Worm (Caenorhabditis elegans) whole organism, late embryonic: ENCODE results near the gene C01B9.1.

Source experiments
- T23F11.4 ChIP-seq: fragments of 200-800 bp; sonication (Bioruptor generic); optimal IDR thresholded peaks from 2 replicates; lab custom pipeline; 2018; ENCODE audit warnings: mild to moderate bottlenecking, missing genetic modification characterization, missing compliant biosample characterization
- ceh-19 ChIP-seq: fragments of 200-800 bp; sonication (Bioruptor generic); optimal IDR thresholded peaks from 2 replicates; lab custom pipeline; 2018; ENCODE audit warnings: mild to moderate bottlenecking, missing genetic modification characterization, missing compliant biosample characterization
- nhr-11 ChIP-seq: fragments of 150-350 bp; optimal IDR thresholded peaks from 2 replicates; lab custom pipeline; 2014; ENCODE audit warnings: missing biosample characterization, missing genetic modification characterization
- pag-3 ChIP-seq: sonication (generic microtip); optimal IDR thresholded peaks from 2 replicates; lab custom pipeline; 2016; ENCODE audit warnings: missing compliant biosample characterization, missing genetic modification characterization, borderline replicate concordance
- pqm-1 ChIP-seq: sonication (generic microtip); optimal IDR thresholded peaks from 2 replicates; lab custom pipeline; 2016; ENCODE audit warnings: missing genetic modification characterization, missing compliant biosample characterization
- ref-2 ChIP-seq: sonication (generic microtip); optimal IDR thresholded peaks from 2 replicates; lab custom pipeline; 2016; ENCODE audit warnings: missing genetic modification characterization, missing compliant biosample characterization
- rnt-1 ChIP-seq: sonication (generic microtip); optimal IDR thresholded peaks from 2 replicates; lab custom pipeline; 2016; ENCODE audit warnings: missing genetic modification characterization, missing compliant biosample characterization
- sox-4 ChIP-seq: sonication (generic microtip); optimal IDR thresholded peaks from 2 replicates; lab custom pipeline; 2017; ENCODE audit warnings: mild to moderate bottlenecking, missing genetic modification characterization, inconsistent platforms, missing compliant biosample characterization
- ttx-3 ChIP-seq: sonication (generic microtip); optimal IDR thresholded peaks from 2 replicates; lab custom pipeline; 2016; ENCODE audit warnings: missing genetic modification reagents, missing genetic modification characterization, missing compliant biosample characterization

DNA sequence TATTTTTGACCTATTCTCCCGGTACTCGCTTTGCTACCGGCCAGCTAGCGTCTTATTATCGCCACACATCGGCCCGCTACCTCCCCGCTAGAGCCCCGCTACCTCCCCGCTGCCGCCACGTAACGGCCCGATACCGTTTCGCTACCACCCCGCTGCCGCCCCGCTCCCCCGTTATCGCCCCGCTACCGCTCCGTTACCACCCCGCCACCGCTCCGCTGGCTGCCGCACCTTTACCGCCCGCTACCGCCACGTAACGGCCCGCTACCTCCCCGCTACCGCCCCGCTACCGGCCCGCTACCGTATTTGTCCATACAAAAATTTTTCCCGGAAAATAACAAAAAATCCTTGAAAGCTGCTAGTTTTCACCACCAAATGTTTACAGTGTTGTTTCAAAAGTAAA lies 14.2 kb downstream of the C01B9.1 start:
- TF ChIP-seq ref-2 (tag; lab: Kevin White, UChicago) (no peak), ttx-3 (no peak), nhr-11 (tag; lab: Kevin White, UChicago) (no peak), sox-4 (no peak), ceh-19 (GFP tag; lab: Kevin White, UChicago) (no peak), T23F11.4 (GFP tag; lab: Kevin White, UChicago) (no peak), pag-3 (no peak), pqm-1 (tag; lab: Kevin White, UChicago) (no peak), rnt-1 (tag; lab: Kevin White, UChicago) (no peak)
